Fruit fly (Drosophila melanogaster) whole organism, prepupa: Measurements from ENCODE around the gene Cpr72Ea.

Experiments
- Blimp-1 ChIP-seq: fragments of 200-800 bp; sonication (Bioruptor generic); optimal IDR thresholded peaks from 3 replicates; lab custom pipeline; 2017; ENCODE audit warnings: missing biosample characterization, missing genetic modification characterization, mild to moderate bottlenecking, moderate library complexity, missing genetic modification reagents
- CG11902 ChIP-seq: fragments of 200-800 bp; sonication (Bioruptor generic); optimal IDR thresholded peaks from 3 replicates; lab custom pipeline; 2016; ENCODE audit warnings: missing biosample characterization, missing genetic modification characterization
- CG15336 ChIP-seq: fragments of 200-800 bp; sonication (Bioruptor generic); IDR thresholded peaks from 2 replicates; pipeline ENCODE4 v1.3.6; 2022; ENCODE audit warnings: missing biosample characterization, missing genetic modification characterization
- CG1621 ChIP-seq: fragments of 200-800 bp; sonication (Bioruptor generic); optimal IDR thresholded peaks from 3 replicates; lab custom pipeline; 2018; ENCODE audit warnings: missing biosample characterization, mild to moderate bottlenecking, missing genetic modification characterization
- CG16779 ChIP-seq: fragments of 200-800 bp; sonication (Bioruptor generic); optimal IDR thresholded peaks from 3 replicates; lab custom pipeline; 2017; ENCODE audit warnings: missing biosample characterization, mild to moderate bottlenecking, missing genetic modification characterization
- CG3032 ChIP-seq: fragments of 200-800 bp; optimal IDR thresholded peaks from 2 replicates; lab custom pipeline; 2019; ENCODE audit warnings: missing biosample characterization, mild to moderate bottlenecking, missing genetic modification characterization, moderate library complexity
- CG32006 ChIP-seq: fragments of 200-800 bp; sonication (Bioruptor generic); optimal IDR thresholded peaks from 3 replicates; lab custom pipeline; 2017; ENCODE audit warnings: missing biosample characterization, mild to moderate bottlenecking, missing genetic modification characterization
- CG34406 ChIP-seq: fragments of 200-800 bp; sonication (Bioruptor generic); optimal IDR thresholded peaks from 3 replicates; lab custom pipeline; 2016; ENCODE audit warnings: missing biosample characterization, missing genetic modification characterization
- CG3919 ChIP-seq: fragments of 200-800 bp; sonication (Bioruptor generic); optimal IDR thresholded peaks from 3 replicates; lab custom pipeline; 2016; ENCODE audit warnings: missing biosample characterization, missing genetic modification characterization
- CG4318 ChIP-seq: fragments of 200-800 bp; sonication (Bioruptor generic); optimal IDR thresholded peaks from 3 replicates; lab custom pipeline; 2017; ENCODE audit warnings: missing biosample characterization, mild to moderate bottlenecking, missing genetic modification characterization
- CG6163 ChIP-seq: fragments of 200-800 bp; sonication (Bioruptor generic); IDR thresholded peaks from 3 replicates; pipeline ENCODE4 v1.3.6; 2022; ENCODE audit warnings: missing biosample characterization, missing genetic modification characterization
- CG6276 ChIP-seq: fragments of 200-800 bp; sonication (Bioruptor generic); optimal IDR thresholded peaks from 2 replicates; lab custom pipeline; 2017; ENCODE audit warnings: missing biosample characterization, mild to moderate bottlenecking, missing genetic modification characterization
- CG6808 ChIP-seq: fragments of 200-800 bp; sonication (Bioruptor generic); optimal IDR thresholded peaks from 3 replicates; lab custom pipeline; 2017; ENCODE audit warnings: missing biosample characterization, missing genetic modification characterization, mild to moderate bottlenecking, moderate library complexity, missing genetic modification reagents
- CG6854 ChIP-seq: fragments of 200-800 bp; sonication (Bioruptor generic); optimal IDR thresholded peaks from 2 replicates; lab custom pipeline; 2017; ENCODE audit warnings: missing biosample characterization, mild to moderate bottlenecking, missing genetic modification characterization
- CG7368 ChIP-seq: fragments of 200-800 bp; sonication (Bioruptor generic); optimal IDR thresholded peaks from 3 replicates; lab custom pipeline; 2016; ENCODE audit warnings: missing biosample characterization, missing genetic modification characterization
- CG8632 ChIP-seq: fragments of 200-800 bp; sonication (Bioruptor generic); optimal IDR thresholded peaks from 3 replicates; lab custom pipeline; 2016; ENCODE audit warnings: missing biosample characterization, missing genetic modification characterization
- CG9139 ChIP-seq: fragments of 200-800 bp; sonication (Bioruptor generic); optimal IDR thresholded peaks from 3 replicates; lab custom pipeline; 2017; ENCODE audit warnings: missing biosample characterization, mild to moderate bottlenecking, missing genetic modification characterization
- Eip78C ChIP-seq: fragments of 200-800 bp; sonication (Bioruptor generic); peaks from one replicate; lab custom pipeline; 2016; ENCODE audit warnings: missing biosample characterization, missing genetic modification characterization
- Hr38 ChIP-seq: sonication (Bioruptor generic); optimal IDR thresholded peaks from 2 replicates; lab custom pipeline; 2016; ENCODE audit warnings: missing biosample characterization, missing genetic modification characterization
- Hr39 ChIP-seq: fragments of 200-800 bp; sonication (Bioruptor generic); optimal IDR thresholded peaks from 2 replicates; lab custom pipeline; 2016; ENCODE audit warnings: missing biosample characterization, missing genetic modification characterization
- Hr4 ChIP-seq: fragments of 200-800 bp; sonication (Bioruptor generic); optimal IDR thresholded peaks from 3 replicates; lab custom pipeline; 2016; ENCODE audit warnings: missing biosample characterization, missing genetic modification characterization
- Lpt ChIP-seq: fragments of 200-800 bp; sonication (Bioruptor generic); optimal IDR thresholded peaks from 3 replicates; lab custom pipeline; 2016; ENCODE audit warnings: missing biosample characterization, missing genetic modification characterization
- Met ChIP-seq: fragments of 200-800 bp; sonication (Bioruptor generic); optimal IDR thresholded peaks from 3 replicates; lab custom pipeline; 2016; ENCODE audit warnings: missing biosample characterization, missing genetic modification characterization
- Sox102F ChIP-seq: fragments of 200-800 bp; sonication (Bioruptor generic); optimal IDR thresholded peaks from 2 replicates; lab custom pipeline; 2016; ENCODE audit warnings: missing biosample characterization, mild to moderate bottlenecking, missing genetic modification characterization
- Sox14 ChIP-seq: fragments of 200-800 bp; sonication (Bioruptor generic); optimal IDR thresholded peaks from 3 replicates; lab custom pipeline; 2016; ENCODE audit warnings: missing biosample characterization, missing genetic modification characterization
- acj6 ChIP-seq: fragments of 200-800 bp; sonication (Bioruptor generic); optimal IDR thresholded peaks from 3 replicates; lab custom pipeline; 2016; ENCODE audit warnings: missing biosample characterization, missing genetic modification characterization
- cyc ChIP-seq: fragments of 200-800 bp; sonication (Bioruptor generic); optimal IDR thresholded peaks from 3 replicates; lab custom pipeline; 2016; ENCODE audit warnings: missing biosample characterization, missing genetic modification characterization
- dac ChIP-seq: fragments of 200-800 bp; sonication (Bioruptor generic); optimal IDR thresholded peaks from 2 replicates; lab custom pipeline; 2017; ENCODE audit warnings: missing biosample characterization, mild to moderate bottlenecking, missing genetic modification characterization
- dsx ChIP-seq: fragments of 200-800 bp; optimal IDR thresholded peaks from 3 replicates; lab custom pipeline; 2019; ENCODE audit warnings: missing biosample characterization, mild to moderate bottlenecking, missing genetic modification characterization, moderate library complexity; ENCODE audit not compliant: poor library complexity, severe bottlenecking
- eg ChIP-seq: fragments of 200-800 bp; sonication (Bioruptor generic); IDR thresholded peaks from 3 replicates; pipeline ENCODE4 v1.3.6; 2022; ENCODE audit warnings: missing biosample characterization, missing genetic modification characterization
- esn ChIP-seq: fragments of 200-800 bp; sonication (Bioruptor generic); optimal IDR thresholded peaks from 2 replicates; lab custom pipeline; 2016; ENCODE audit warnings: missing biosample characterization, mild to moderate bottlenecking, missing genetic modification characterization, moderate library complexity
- fd59A ChIP-seq: fragments of 200-800 bp; sonication (Bioruptor generic); optimal IDR thresholded peaks from 2 replicates; lab custom pipeline; 2017; ENCODE audit warnings: missing biosample characterization, mild to moderate bottlenecking, missing genetic modification characterization, missing genetic modification reagents
- fd85E ChIP-seq: fragments of 200-800 bp; sonication (Bioruptor generic); optimal IDR thresholded peaks from 3 replicates; lab custom pipeline; 2016; ENCODE audit warnings: missing biosample characterization, missing genetic modification characterization
- fkh ChIP-seq: fragments of 200-800 bp; sonication (Bioruptor generic); optimal IDR thresholded peaks from 3 replicates; lab custom pipeline; 2017; ENCODE audit warnings: missing biosample characterization, mild to moderate bottlenecking, missing genetic modification characterization, moderate library complexity
- lz ChIP-seq: fragments of 200-800 bp; sonication (Bioruptor generic); optimal IDR thresholded peaks from 3 replicates; lab custom pipeline; 2016; ENCODE audit warnings: missing biosample characterization, missing genetic modification characterization
- net ChIP-seq: fragments of 200-800 bp; sonication (Bioruptor generic); optimal IDR thresholded peaks from 3 replicates; lab custom pipeline; 2016; ENCODE audit warnings: missing biosample characterization, missing genetic modification characterization
- pdm3 ChIP-seq: fragments of 200-800 bp; sonication (Bioruptor generic); optimal IDR thresholded peaks from 3 replicates; lab custom pipeline; 2016; ENCODE audit warnings: missing biosample characterization, missing genetic modification characterization
- spab ChIP-seq: fragments of 200-800 bp; sonication (Bioruptor generic); optimal IDR thresholded peaks from 2 replicates; lab custom pipeline; 2017; ENCODE audit warnings: missing biosample characterization, mild to moderate bottlenecking, missing genetic modification characterization, missing genetic modification reagents
- ss ChIP-seq, 2 experiments: fragments of 200-800 bp; sonication (Bioruptor generic); optimal IDR thresholded peaks; 2 replicates in 1 of 2; 3 replicates in 1 of 2; lab custom pipeline; 2017 to 2018; ENCODE audit warnings: mild to moderate bottlenecking in 2 of 2, missing biosample characterization in 2 of 2, missing genetic modification characterization in 2 of 2, moderate library complexity in 1 of 2
- svp ChIP-seq: fragments of 200-800 bp; sonication (Bioruptor generic); peaks from one replicate; lab custom pipeline; 2016; ENCODE audit warnings: missing biosample characterization, missing genetic modification characterization
- topi ChIP-seq: fragments of 200-800 bp; sonication (Bioruptor generic); optimal IDR thresholded peaks from 3 replicates; lab custom pipeline; 2016; ENCODE audit warnings: missing biosample characterization, missing genetic modification characterization
- vri ChIP-seq: fragments of 200-800 bp; sonication (Bioruptor generic); optimal IDR thresholded peaks from 3 replicates; lab custom pipeline; 2016; ENCODE audit warnings: missing biosample characterization, mild to moderate bottlenecking, missing genetic modification characterization

Gene Cpr72Ea

DNA sequence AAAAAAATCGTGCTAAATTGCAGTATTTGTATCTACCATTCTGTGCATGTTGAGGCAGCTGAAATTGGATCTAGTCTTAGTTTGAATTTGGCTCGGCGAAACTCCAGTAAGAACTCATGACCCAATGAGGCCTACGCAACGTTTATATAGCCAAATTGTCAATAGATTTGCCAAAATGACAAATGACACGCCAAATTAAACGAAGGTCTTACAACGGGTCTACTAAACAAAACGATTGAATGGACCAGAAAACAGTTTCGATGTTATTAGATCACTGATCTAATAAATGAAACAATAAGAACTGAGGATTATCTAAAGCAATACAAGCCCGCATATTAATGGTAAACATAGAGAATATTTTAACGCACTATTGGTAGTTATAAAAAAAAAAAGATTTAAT lies 41.2 kb upstream of the Cpr72Ea start, which contains the start of gene CG42718:
TSS of gene CG42718 (minus strand) at position 101 of the 400 bp plus-strand sequence.
- TF ChIP-seq topi (GFP tag; lab: Kevin White, UChicago) (no peak), Lpt (no peak), CG9139 (GFP tag; lab: Kevin White, UChicago) (no peak), CG8632 (GFP tag; lab: Kevin White, UChicago) (no peak), spab (GFP tag; lab: Kevin White, UChicago) (no peak), CG1621 (no peak), Sox102F (GFP tag; lab: Kevin White, UChicago) (no peak), acj6 (GFP tag; lab: Kevin White, UChicago) (no peak), CG32006 (GFP tag; lab: Kevin White, UChicago) (no peak), CG34406 (no peak), CG6854 (no peak), CG11902 (GFP tag; lab: Kevin White, UChicago) (no peak), CG4318 (no peak), vri (no peak), Hr38 (GFP tag; lab: Kevin White, UChicago) (no peak)

DNA sequence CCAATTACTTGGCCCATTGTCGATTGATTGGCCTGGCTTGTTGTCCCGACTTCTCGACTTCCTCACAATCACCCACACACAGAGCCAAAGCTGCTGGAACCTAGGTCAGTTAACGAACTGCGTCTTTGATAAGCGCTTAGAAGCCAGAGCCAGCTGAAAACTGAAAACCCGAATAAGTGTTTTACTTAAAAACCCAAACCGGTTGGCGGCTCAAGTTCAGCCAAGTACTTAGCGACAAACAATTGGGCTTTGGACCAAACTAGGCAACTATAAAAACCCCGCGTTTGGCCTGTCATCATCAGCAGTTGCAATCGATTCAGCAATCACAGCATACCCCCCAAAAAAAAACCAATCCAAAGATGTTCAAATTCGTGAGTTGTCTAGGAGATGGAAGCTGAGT lies 39.0 kb upstream of the Cpr72Ea start, which contains the start of gene CG13059:
TSS of gene CG13059 (plus strand) at position 301 of the 400 bp plus-strand sequence.
- TF ChIP-seq Hr39 (GFP tag; lab: Kevin White, UChicago): no peak
- no peak for TF ChIP-seq lz (GFP tag; lab: Kevin White, UChicago)
- TF ChIP-seq fd85E: no peak
- no peak for TF ChIP-seq fd59A
- TF ChIP-seq CG7368 (GFP tag; lab: Kevin White, UChicago): no peak
- no peak for TF ChIP-seq Sox14 (GFP tag; lab: Kevin White, UChicago)
- TF ChIP-seq CG6276 (GFP tag; lab: Kevin White, UChicago): no peak
- no peak for TF ChIP-seq dac (GFP tag; lab: Kevin White, UChicago)
- TF ChIP-seq fkh (GFP tag; lab: Kevin White, UChicago): no peak
- TF ChIP-seq, all 60 proteins: peak for 0

dm6 chr3L:16326657-16327056 lies 35.7 kb upstream of the Cpr72Ea start, which contains the start of the genes CG13040 and CG13039:
Gene CG13040 (minus strand): TSS chr3L:16326757.
Gene CG13039 (minus strand): TSS chr3L:16326762.
- TF ChIP-seq esn (GFP tag; lab: Kevin White, UChicago) (no peak), Sox14 (GFP tag; lab: Kevin White, UChicago) (no peak), lz (GFP tag; lab: Kevin White, UChicago) (no peak)
- TF ChIP-seq, all 60 proteins: peak for 0

DNA sequence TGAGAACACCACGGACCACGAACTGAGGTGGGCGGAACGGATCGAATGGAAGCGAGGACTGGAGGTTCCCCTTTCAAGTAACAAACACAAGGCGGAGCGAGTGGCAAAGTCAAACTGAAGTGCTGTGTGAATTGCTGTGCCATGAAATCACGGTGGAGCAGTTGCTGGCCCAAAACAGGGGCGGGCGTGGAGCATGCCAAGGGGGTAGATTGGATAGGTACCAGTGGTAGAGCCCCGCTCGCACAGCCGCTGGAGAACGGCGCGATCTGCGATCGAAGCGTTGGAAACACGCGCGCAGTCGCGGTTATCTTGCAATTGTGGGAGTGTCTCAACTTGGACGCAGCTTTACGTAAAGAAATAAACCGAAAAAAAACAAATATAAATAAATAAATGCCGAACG lies 34.6 kb upstream of the Cpr72Ea start, which contains the start of gene CG13038:
TSS of gene CG13038 (minus strand) at position 118 of the 400 bp plus-strand sequence.
- TF ChIP-seq svp (peak; percentile 16), ss (GFP tag; optimal IDR thresholded peaks at IDR 0.05; lab: Kevin White, UChicago) (peak in 1 of 2 experiments; percentile 15), CG6163 (GFP tag; lab: Robert Waterston, UW) (0 out of 3 replicates have a peak, but pooled peaks have one; percentile 27), eg (GFP tag; lab: Robert Waterston, UW) (peak; percentile 48), Eip78C (GFP tag; lab: Kevin White, UChicago) (no peak), CG9139 (GFP tag; lab: Kevin White, UChicago) (no peak)

DNA sequence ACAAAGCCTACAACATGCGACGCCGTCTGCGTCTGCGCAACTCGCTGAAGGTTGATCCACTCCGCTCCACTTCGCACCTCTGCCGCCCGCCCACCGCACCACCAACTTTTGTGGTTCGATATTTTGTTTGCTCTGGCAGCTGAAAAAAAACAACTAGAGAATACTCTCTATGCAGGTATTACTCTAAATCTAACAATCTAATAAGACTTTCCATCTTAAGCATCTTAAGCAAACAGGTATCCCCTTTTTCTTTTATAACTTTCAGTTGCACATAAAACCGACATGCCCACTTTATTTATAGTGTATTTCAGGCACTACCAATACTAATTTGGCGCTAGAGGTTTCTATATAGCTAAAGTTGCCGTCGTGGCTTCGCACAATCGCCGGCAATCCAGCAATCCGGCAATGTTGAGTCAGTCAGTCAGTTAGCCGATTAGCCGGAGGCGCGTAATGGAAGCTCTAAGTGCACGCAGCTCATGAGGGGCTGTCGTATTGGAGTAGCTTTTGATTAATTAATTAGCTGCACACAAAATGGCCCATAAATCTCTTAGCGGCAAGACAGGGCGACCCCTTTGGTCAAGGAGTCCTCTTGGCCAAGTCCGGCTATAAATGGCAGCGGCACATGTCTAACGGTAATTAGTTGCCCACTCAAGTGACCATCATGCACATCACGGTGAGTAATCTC lies 34.1 kb upstream of the Cpr72Ea start, which contains the start of gene CG13058:
TSS of gene CG13058 (plus strand) at position 635 of the 685 bp plus-strand sequence.
- TF ChIP-seq dsx (GFP tag; lab: Kevin White, UChicago) (no peak), Blimp-1 (no peak), CG3919 (GFP tag; lab: Kevin White, UChicago) (peak; percentile 44), CG15336 (peak; percentile 93), Hr4 (peak; percentile 85), CG4318 (peak; percentile 78), CG6163 (GFP tag; lab: Robert Waterston, UW) (0 out of 3 replicates have a peak, but pooled peaks have one; percentile 42), svp (no peak), CG16779 (peak; percentile 10), net (peak; percentile 72), CG3032 (tag; lab: Kevin White, UChicago) (peak; percentile 32), esn (GFP tag; lab: Kevin White, UChicago) (no peak), cyc (no peak), Met (GFP tag; lab: Kevin White, UChicago) (peak; percentile 9), Eip78C (GFP tag; lab: Kevin White, UChicago) (peak; percentile 70), eg (GFP tag; lab: Robert Waterston, UW) (peak; percentile 23; the same call in 1 of the 3 replicates), CG9139 (GFP tag; lab: Kevin White, UChicago) (no peak), pdm3 (GFP tag; lab: Kevin White, UChicago) (peak; percentile 73), CG6808 (GFP tag; lab: Kevin White, UChicago) (peak; percentile 40), CG32006 (GFP tag; lab: Kevin White, UChicago) (peak; percentile 85)
